Fruit fly (Drosophila melanogaster): ENCODE measurements around the gene CG6686.

The CG6686 gene

dm6 chr2L:11987945-11988344 lies at the start of gene CG6686, which contains the start of gene CG34163 (continued):
- TF ChIP-seq Sry-δ (GFP tag; optimal IDR thresholded peaks at IDR 0.05) (peak; percentile 43), vnd (GFP tag; IDR thresholded peaks at IDR 0.05; ENCODE audit: partially characterized antibody) (no peak), gcm (GFP tag; optimal IDR thresholded peaks at IDR 0.05) (no peak), her (GFP tag; optimal IDR thresholded peaks at IDR 0.05) (no peak), schlank (tag; optimal IDR thresholded peaks at IDR 0.05) (no peak), CG9932 (GFP tag; IDR thresholded peaks at IDR 0.05) (peak; percentile 56), Fer3 (tag; optimal IDR thresholded peaks at IDR 0.05) (no peak), CG4328 (GFP tag; optimal IDR thresholded peaks at IDR 0.05) (peak; percentile 29), CG3281 (GFP tag; optimal IDR thresholded peaks at IDR 0.05) (peak; percentile 35), CG10209 (GFP tag; optimal IDR thresholded peaks at IDR 0.05) (no peak), CG15601 (tag; optimal IDR thresholded peaks at IDR 0.05) (peak; percentile 27), Mad (GFP tag; optimal IDR thresholded peaks at IDR 0.05) (peak; percentile 43), Chrac-16 (GFP tag; optimal IDR thresholded peaks at IDR 0.05) (peak; percentile 33), lmd (GFP tag; IDR thresholded peaks at IDR 0.05) (no peak; the same call in 1 of the 2 replicates), ssp (GFP tag; IDR thresholded peaks at IDR 0.05) (no peak), CG4854 (GFP tag; optimal IDR thresholded peaks at IDR 0.05) (peak; percentile 51), Ptx1 (GFP tag; IDR thresholded peaks at IDR 0.05) (no peak; the same call in 1 of the 2 replicates), CG8388 (GFP tag; optimal IDR thresholded peaks at IDR 0.05) (no peak), CG13296 (GFP tag; optimal IDR thresholded peaks at IDR 0.05) (peak; percentile 3), Optix (GFP tag; IDR thresholded peaks at IDR 0.05) (no peak), CG6791 (GFP tag; IDR thresholded peaks at IDR 0.05; ENCODE audit: partially characterized antibody) (no peak), nom (GFP tag; optimal IDR thresholded peaks at IDR 0.05) (no peak), CG8765 (GFP tag; IDR thresholded peaks at IDR 0.05) (no peak), Hmr (GFP tag; optimal IDR thresholded peaks at IDR 0.05) (peak; percentile 61), fru (optimal IDR thresholded peaks at IDR 0.05) (no peak), Mrtf (GFP tag; IDR thresholded peaks at IDR 0.05) (no peak), CG32772 (GFP tag; IDR thresholded peaks at IDR 0.05) (no peak), az2 (GFP tag; optimal IDR thresholded peaks at IDR 0.05) (peak; percentile 58), CG17568 (GFP tag; optimal IDR thresholded peaks at IDR 0.05) (no peak), CG11456 (GFP tag; IDR thresholded peaks at IDR 0.05) (no peak), mam (GFP tag; optimal IDR thresholded peaks at IDR 0.05) (peak; percentile 44), unc-4 (GFP tag; IDR thresholded peaks at IDR 0.05; ENCODE audit: partially characterized antibody) (no peak), sqz (GFP tag; optimal IDR thresholded peaks at IDR 0.05) (no peak), rib (GFP tag; IDR thresholded peaks at IDR 0.05) (no peak), Poxn (GFP tag; IDR thresholded peaks at IDR 0.05) (no peak), Fer2 (tag; optimal IDR thresholded peaks at IDR 0.05) (no peak), CG11560 (tag; IDR thresholded peaks at IDR 0.05) (no peak), sim (GFP tag; IDR thresholded peaks at IDR 0.05) (no peak), CG3407 (GFP tag; optimal IDR thresholded peaks at IDR 0.05) (no peak), eve (GFP tag; optimal IDR thresholded peaks at IDR 0.05) (no peak), CG6654 (GFP tag; optimal IDR thresholded peaks at IDR 0.05) (no peak), CG14965 (GFP tag; optimal IDR thresholded peaks at IDR 0.05; ENCODE audit: borderline replicate concordance) (no peak), fd3F (GFP tag; optimal IDR thresholded peaks at IDR 0.05) (no peak), caup (GFP tag; optimal IDR thresholded peaks at IDR 0.05; ENCODE audit: severe bottlenecking) (peak; percentile 8), CG1233 (GFP tag; optimal IDR thresholded peaks at IDR 0.05) (no peak), lola (GFP tag; optimal IDR thresholded peaks at IDR 0.05) (no peak), sens (GFP tag) (peak; percentile 86), CrebB (tag; optimal IDR thresholded peaks at IDR 0.05) (no peak), Doc3 (GFP tag; IDR thresholded peaks at IDR 0.05; ENCODE audit: partially characterized antibody) (no peak), luna (GFP tag; optimal IDR thresholded peaks at IDR 0.05) (no peak), CG7357 (GFP tag; IDR thresholded peaks at IDR 0.05) (no peak), danr (GFP tag; IDR thresholded peaks at IDR 0.05) (no peak)

Data from whole organism, embryonic.